Fruit fly (Drosophila melanogaster) whole organism, larva: ENCODE measurements around the gene moody.

Experiments
- noc ChIP-seq: fragments of 200-800 bp; sonication (Bioruptor generic); optimal IDR thresholded peaks from 3 replicates; lab custom pipeline; 2019; ENCODE audit warnings: missing biosample characterization, mild to moderate bottlenecking, missing genetic modification characterization, moderate library complexity

moody gene

dm6 chrX:2005840-2006239 is 44.1 kb downstream of the moody start:
- no peak for TF ChIP-seq noc (tag; lab: Kevin White, UChicago)

DNA sequence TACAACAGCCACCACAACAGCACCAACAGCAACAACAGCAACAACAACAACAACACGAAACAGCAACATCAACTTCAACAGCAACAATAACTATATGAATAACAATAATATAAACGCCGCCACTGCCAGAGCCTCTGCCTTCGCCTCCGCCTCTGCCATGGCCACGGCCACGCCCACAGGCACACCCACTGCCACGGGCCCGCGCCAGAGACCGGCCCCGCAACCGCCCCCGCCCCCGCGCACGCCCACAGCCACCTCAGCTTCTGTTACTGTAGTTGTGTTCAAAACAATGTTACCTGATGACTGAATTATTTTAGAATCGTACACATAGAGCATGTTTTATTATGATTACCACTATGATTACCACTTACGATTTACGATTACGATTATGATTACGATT is 45.8 kb downstream of the moody start:
- no peak for TF ChIP-seq noc (tag; lab: Kevin White, UChicago)

DNA sequence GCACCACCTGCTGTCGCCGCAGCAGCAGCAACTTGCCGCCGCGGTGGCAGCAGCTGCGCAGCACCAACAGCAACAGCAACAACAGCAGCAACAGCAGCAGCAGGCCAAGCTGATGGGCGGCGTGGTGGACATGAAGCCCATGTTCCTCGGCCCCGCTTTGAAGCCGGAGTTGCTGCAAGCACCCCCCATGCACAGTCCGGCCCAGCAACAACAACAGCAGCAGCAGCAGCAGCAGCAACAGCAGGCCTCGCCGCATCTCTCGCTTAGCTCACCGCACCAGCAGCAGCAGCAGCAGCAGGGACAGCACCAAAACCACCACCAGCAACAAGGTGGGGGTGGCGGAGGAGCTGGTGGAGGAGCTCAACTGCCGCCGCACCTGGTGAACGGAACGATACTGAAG is 48.9 kb downstream of the moody start:
- no peak for TF ChIP-seq noc (tag; lab: Kevin White, UChicago)

- peak; percentile 24 for TF ChIP-seq noc (tag; lab: Kevin White, UChicago)
These were observed 54.3 kb downstream of the moody start for dm6 chrX:1995653-1996052.
